Worm (Caenorhabditis elegans): ENCODE data around the gene Y37H2A.11.

- TF ChIP-seq unc-62 (GFP tag; optimal IDR thresholded peaks at IDR 0.05): no peak
- no peak for TF ChIP-seq elt-1 (tag; optimal IDR thresholded peaks at IDR 0.05; ENCODE audit: borderline replicate concordance, insufficient read depth)
- no peak for TF ChIP-seq lsy-2 (tag; optimal IDR thresholded peaks at IDR 0.05)
- TF ChIP-seq mls-2 (tag; optimal IDR thresholded peaks at IDR 0.05): no peak
- no peak for TF ChIP-seq nhr-12 (tag; optimal IDR thresholded peaks at IDR 0.05)
- TF ChIP-seq pha-4 (tag; optimal IDR thresholded peaks at IDR 0.05): no peak
- TF ChIP-seq lin-32 (GFP tag; optimal IDR thresholded peaks at IDR 0.05): no peak
- TF ChIP-seq ztf-11 (tag; optimal IDR thresholded peaks at IDR 0.05): no peak
Observed at ce11 chrV:18134378-18134777, 6.9 kb upstream of the Y37H2A.11 start, which contains the start of gene Y37H2A.7.
